Worm (Caenorhabditis elegans) whole organism, young adult: ENCODE results near the gene fmo-3.

Source experiments
- F33H1.4 ChIP-seq: fragments of 200-800 bp; sonication (Bioruptor generic); IDR thresholded peaks from 2 replicates; pipeline ENCODE4 v1.3.6; 2022; ENCODE audit warnings: missing genetic modification reagents, missing genetic modification characterization, missing compliant biosample characterization
- F39B2.1 ChIP-seq: fragments of 200-800 bp; sonication (Bioruptor generic); IDR thresholded peaks from 2 replicates; pipeline ENCODE4 v1.3.6; 2022; ENCODE audit warnings: missing genetic modification reagents, missing genetic modification characterization, missing compliant biosample characterization
- ama-1 ChIP-seq, 3 experiments: fragments of 150-350 bp in 1 of 3; sonication (generic microtip) in 2 of 3; optimal IDR thresholded peaks; 2 replicates each; lab custom pipeline; 2014 to 2018; ENCODE audit warnings: missing biosample characterization in 2 of 3, missing genetic modification characterization in 2 of 3, missing genetic modification reagents in 2 of 3
- ceh-40 ChIP-seq: fragments of 200-800 bp; sonication (Bioruptor generic); IDR thresholded peaks from 2 replicates; pipeline ENCODE4 v1.3.6; 2022; ENCODE audit warnings: missing genetic modification characterization, missing compliant biosample characterization
- dox-1 ChIP-seq: fragments of 200-800 bp; sonication (Bioruptor generic); IDR thresholded peaks from 2 replicates; pipeline ENCODE4 v1.3.6; 2022; ENCODE audit warnings: missing genetic modification reagents, missing genetic modification characterization, missing compliant biosample characterization
- egl-18 ChIP-seq: fragments of 200-800 bp; sonication (Bioruptor generic); IDR thresholded peaks from 2 replicates; pipeline ENCODE4 v1.3.6; 2022; ENCODE audit warnings: missing genetic modification reagents, missing genetic modification characterization, missing compliant biosample characterization
- pha-4 ChIP-seq: fragments of 150-350 bp; sonication (generic microtip); optimal IDR thresholded peaks from 2 replicates; lab custom pipeline; 2014; ENCODE audit warnings: missing biosample characterization, missing genetic modification reagents, missing genetic modification characterization
- snpc-4 ChIP-seq, 5 experiments: fragments of 150-350 bp in 1 of 5; sonication (generic microtip) in 4 of 5; optimal IDR thresholded peaks; 2 replicates each; lab custom pipeline; 2014 to 2018; ENCODE audit warnings: missing genetic modification characterization in 5 of 5, missing biosample characterization in 3 of 5, antibody characterized with exemption in 2 of 5, mild to moderate bottlenecking in 2 of 5, missing compliant biosample characterization in 2 of 5, missing genotype in 2 of 5, moderate library complexity in 2 of 5, missing genetic modification reagents in 1 of 5
- tlf-1 ChIP-seq: fragments of 200-800 bp; sonication (Bioruptor generic); optimal IDR thresholded peaks from 2 replicates; lab custom pipeline; 2018; ENCODE audit warnings: mild to moderate bottlenecking, missing genetic modification characterization, missing compliant biosample characterization
- ztf-18 ChIP-seq: sonication (generic microtip); optimal IDR thresholded peaks from 2 replicates; lab custom pipeline; 2016; ENCODE audit warnings: missing genotype, mild to moderate bottlenecking, missing genetic modification characterization, missing compliant biosample characterization
- ztf-25 ChIP-seq: fragments of 200-800 bp; sonication (Bioruptor generic); IDR thresholded peaks from 2 replicates; pipeline ENCODE4 v1.3.6; 2022; ENCODE audit warnings: missing genetic modification reagents, missing genetic modification characterization, missing compliant biosample characterization

- TF ChIP-seq ceh-40 (GFP tag; lab: Robert Waterston, UW): no peak
- no peak for TF ChIP-seq tlf-1 (GFP tag; lab: Kevin White, UChicago)
- no peak for TF ChIP-seq ztf-25
- TF ChIP-seq ztf-18: no peak
- TF ChIP-seq dox-1: 0 out of 2 replicates have a peak, but pooled peaks have one; percentile 19
- no peak for TF ChIP-seq ama-1 (optimal IDR thresholded peaks at IDR 0.05; lab: Kevin White, UChicago)
- TF ChIP-seq ama-1 (GFP tag; optimal IDR thresholded peaks at IDR 0.05; lab: Kevin White, UChicago): no peak
- TF ChIP-seq snpc-4 (GFP tag; optimal IDR thresholded peaks at IDR 0.05; lab: Kevin White, UChicago): no peak
- TF ChIP-seq snpc-4 (tag; optimal IDR thresholded peaks at IDR 0.05; lab: Kevin White, UChicago): no peak
- TF ChIP-seq F33H1.4 (GFP tag; lab: Robert Waterston, UW): peak; percentile 49
- no peak for TF ChIP-seq F39B2.1 (GFP tag; lab: Robert Waterston, UW)
- no peak for TF ChIP-seq egl-18 (GFP tag; lab: Robert Waterston, UW)
- no peak for TF ChIP-seq pha-4 (tag; lab: Kevin White, UChicago)
Measured at ce11 chrIII:10730510-10730909, 36.0 kb downstream of the fmo-3 start, which contains the start of gene tat-3.
